Fruit fly (Drosophila melanogaster) whole organism, pupa: ENCODE results near the gene Irc.
A peak's percentile ranks its signal among the peaks of the same experiment; 100 is the strongest.

Source experiments
- CG10348 ChIP-seq: fragments of 200-800 bp; sonication (Bioruptor generic); IDR thresholded peaks from 2 replicates; pipeline ENCODE4 v1.3.6; 2022; ENCODE audit warnings: missing biosample characterization, missing genetic modification characterization
- CG12605 ChIP-seq: fragments of 200-800 bp; sonication (Bioruptor generic); IDR thresholded peaks from 2 replicates; pipeline ENCODE4 v1.3.6; 2022; ENCODE audit warnings: missing biosample characterization, missing genetic modification characterization
- CG17806 ChIP-seq: fragments of 200-800 bp; sonication (Bioruptor generic); optimal IDR thresholded peaks from 2 replicates; lab custom pipeline; 2018; ENCODE audit warnings: missing biosample characterization, mild to moderate bottlenecking, missing genetic modification characterization, moderate library complexity
- CG32121 ChIP-seq: fragments of 200-800 bp; sonication (Bioruptor generic); IDR thresholded peaks from 2 replicates; pipeline ENCODE4 v1.3.6; 2022; ENCODE audit warnings: missing biosample characterization, missing genetic modification characterization
- CG4496 ChIP-seq: fragments of 200-800 bp; sonication (Bioruptor generic); IDR thresholded peaks from 3 replicates; pipeline ENCODE4 v1.3.6; 2022; ENCODE audit warnings: missing biosample characterization, missing genetic modification characterization
- CG9948 ChIP-seq: fragments of 200-800 bp; sonication (Bioruptor generic); optimal IDR thresholded peaks from 2 replicates; lab custom pipeline; 2018; ENCODE audit warnings: missing biosample characterization, mild to moderate bottlenecking, missing genetic modification characterization, moderate library complexity
- D1 ChIP-seq: fragments of 200-800 bp; sonication (Bioruptor generic); optimal IDR thresholded peaks from 2 replicates; lab custom pipeline; 2018; ENCODE audit warnings: missing biosample characterization, mild to moderate bottlenecking, missing genetic modification characterization, moderate library complexity
- EcR ChIP-seq: fragments of 200-800 bp; sonication (Bioruptor generic); optimal IDR thresholded peaks from 3 replicates; lab custom pipeline; 2019; ENCODE audit warnings: missing biosample characterization, missing genetic modification characterization, mild to moderate bottlenecking, moderate library complexity, missing genetic modification reagents
- Ets98B ChIP-seq: fragments of 200-800 bp; sonication (Bioruptor generic); IDR thresholded peaks from 2 replicates; pipeline ENCODE4 v1.3.6; 2022; ENCODE audit warnings: missing biosample characterization, missing genetic modification characterization
- Pif1B ChIP-seq: fragments of 200-800 bp; sonication (Bioruptor generic); optimal IDR thresholded peaks from 3 replicates; lab custom pipeline; 2016; ENCODE audit warnings: missing biosample characterization, missing genetic modification characterization
- rn ChIP-seq: fragments of 200-800 bp; sonication (Bioruptor generic); IDR thresholded peaks from 2 replicates; pipeline ENCODE4 v1.3.6; 2022; ENCODE audit warnings: missing biosample characterization, missing genetic modification characterization

DNA sequence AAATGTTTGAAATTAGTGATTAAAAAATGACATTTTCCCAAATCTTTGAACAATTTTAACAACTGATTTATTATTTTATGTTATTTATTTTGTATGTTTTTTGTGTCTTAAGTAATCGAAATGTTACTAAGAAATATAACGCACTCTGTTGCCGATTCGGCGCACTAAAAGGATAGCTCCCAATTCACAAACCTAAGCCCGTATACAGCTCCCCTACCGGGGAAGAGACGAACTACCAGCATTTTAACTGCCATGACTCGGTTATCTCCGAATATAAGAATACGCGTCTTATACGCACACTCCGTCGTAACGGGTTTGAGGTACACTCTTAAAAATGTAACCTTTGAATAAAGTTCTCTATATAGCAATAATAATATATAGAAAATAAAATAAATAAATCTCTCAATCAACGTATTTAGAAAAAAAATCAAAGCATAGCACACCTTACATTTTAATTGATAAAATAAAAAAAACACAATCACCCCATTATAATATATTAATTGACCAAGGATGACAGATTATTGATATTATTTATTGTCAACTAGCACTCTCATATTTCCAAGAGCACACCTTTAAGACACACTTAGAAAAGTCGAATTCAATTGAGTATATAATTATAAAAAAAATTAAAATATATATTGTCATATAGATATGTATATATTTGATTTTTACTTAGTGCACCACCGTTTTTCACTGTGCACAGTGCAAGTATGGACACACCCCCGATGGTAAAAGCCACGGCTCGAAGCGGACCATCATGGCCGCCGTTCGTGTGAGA lies 44.7 kb upstream of the Irc start:
- TF ChIP-seq EcR (GFP tag; lab: Kevin White, UChicago) (no peak), Ets98B (peak; percentile 25; the same call in 1 of the 2 replicates), rn (GFP tag; lab: Robert Waterston, UW) (no peak), CG12605 (GFP tag; lab: Robert Waterston, UW) (no peak), CG32121 (GFP tag; lab: Robert Waterston, UW) (peak; percentile 69), CG10348 (GFP tag; lab: Robert Waterston, UW) (no peak), CG17806 (no peak), D1 (tag; lab: Kevin White, UChicago) (peak; percentile 11), CG4496 (no peak; the same call in 2 of the 3 replicates), Pif1B (GFP tag; lab: Kevin White, UChicago) (peak; percentile 41), CG9948 (tag; lab: Kevin White, UChicago) (peak; percentile 85)
